Worm (Caenorhabditis elegans) whole organism, late embryonic: ENCODE measurements around the gene bgnt-1.3.
A peak's percentile ranks its signal among the peaks of the same experiment; 100 is the strongest.

Source experiments
- C38D4.7 ChIP-seq: fragments of 200-800 bp; sonication (Bioruptor generic); optimal IDR thresholded peaks from 2 replicates; lab custom pipeline; 2018; ENCODE audit warnings: mild to moderate bottlenecking, missing genetic modification characterization, moderate library complexity, missing compliant biosample characterization
- K02D7.2 ChIP-seq: sonication (generic microtip); optimal IDR thresholded peaks from 2 replicates; lab custom pipeline; 2017; ENCODE audit warnings: mild to moderate bottlenecking, missing genetic modification characterization, missing compliant biosample characterization
- K09A11.1 ChIP-seq: sonication (generic microtip); optimal IDR thresholded peaks from 2 replicates; lab custom pipeline; 2017; ENCODE audit warnings: antibody characterized with exemption, mild to moderate bottlenecking, missing genetic modification characterization, missing compliant biosample characterization; ENCODE audit not compliant: insufficient read depth
- T23F11.4 ChIP-seq: fragments of 200-800 bp; sonication (Bioruptor generic); optimal IDR thresholded peaks from 2 replicates; lab custom pipeline; 2018; ENCODE audit warnings: mild to moderate bottlenecking, missing genetic modification characterization, missing compliant biosample characterization
- ahr-1 ChIP-seq: sonication (generic microtip); optimal IDR thresholded peaks from 2 replicates; lab custom pipeline; 2016; ENCODE audit warnings: missing genetic modification characterization, missing compliant biosample characterization
- ama-1 ChIP-seq: fragments of 150-350 bp; optimal IDR thresholded peaks from 2 replicates; lab custom pipeline; 2014
- ceh-18 ChIP-seq: sonication (generic microtip); optimal IDR thresholded peaks from 2 replicates; lab custom pipeline; 2016; ENCODE audit warnings: missing genetic modification characterization, missing compliant biosample characterization
- ceh-19 ChIP-seq: fragments of 200-800 bp; sonication (Bioruptor generic); optimal IDR thresholded peaks from 2 replicates; lab custom pipeline; 2018; ENCODE audit warnings: mild to moderate bottlenecking, missing genetic modification characterization, missing compliant biosample characterization
- ceh-22 ChIP-seq: sonication (generic microtip); optimal IDR thresholded peaks from 2 replicates; lab custom pipeline; 2017; ENCODE audit warnings: missing biosample characterization, missing genetic modification characterization
- ceh-30 ChIP-seq: fragments of 150-350 bp; optimal IDR thresholded peaks from 2 replicates; lab custom pipeline; 2014; ENCODE audit warnings: missing biosample characterization, missing genetic modification characterization
- ceh-34 ChIP-seq: sonication (generic microtip); optimal IDR thresholded peaks from 2 replicates; lab custom pipeline; 2016; ENCODE audit warnings: mild to moderate bottlenecking, missing genetic modification characterization, missing compliant biosample characterization
- ceh-45 ChIP-seq: fragments of 200-800 bp; sonication (Bioruptor generic); IDR thresholded peaks from 2 replicates; pipeline ENCODE4 v1.3.6; 2022; ENCODE audit warnings: missing genetic modification reagents, missing genetic modification characterization, missing compliant biosample characterization
- ceh-6 ChIP-seq: fragments of 200-800 bp; sonication (Bioruptor generic); optimal IDR thresholded peaks from 2 replicates; lab custom pipeline; 2018; ENCODE audit warnings: mild to moderate bottlenecking, missing genetic modification characterization, missing compliant biosample characterization
- che-1 ChIP-seq: sonication (generic microtip); optimal IDR thresholded peaks from 2 replicates; lab custom pipeline; 2016; ENCODE audit warnings: mild to moderate bottlenecking, missing genetic modification characterization, missing compliant biosample characterization
- dmd-4 ChIP-seq: sonication (generic microtip); optimal IDR thresholded peaks from 2 replicates; lab custom pipeline; 2016; ENCODE audit warnings: borderline replicate concordance, missing genetic modification characterization, missing compliant biosample characterization
- elt-2 ChIP-seq: sonication (generic microtip); optimal IDR thresholded peaks from 2 replicates; lab custom pipeline; 2016; ENCODE audit warnings: missing genetic modification reagents, missing genetic modification characterization, missing compliant biosample characterization
- elt-4 ChIP-seq: sonication (generic microtip); optimal IDR thresholded peaks from 2 replicates; lab custom pipeline; 2016; ENCODE audit warnings: missing genetic modification characterization, missing compliant biosample characterization
- ets-4 ChIP-seq: sonication (generic microtip); optimal IDR thresholded peaks from 2 replicates; lab custom pipeline; 2016; ENCODE audit warnings: missing genetic modification characterization, missing compliant biosample characterization
- fax-1 ChIP-seq: sonication (generic microtip); optimal IDR thresholded peaks from 2 replicates; lab custom pipeline; 2016; ENCODE audit warnings: missing genotype, missing genetic modification characterization, missing compliant biosample characterization
- hlh-15 ChIP-seq: sonication (generic microtip); optimal IDR thresholded peaks from 2 replicates; lab custom pipeline; 2016; ENCODE audit warnings: missing genetic modification characterization, missing compliant biosample characterization
- hlh-30 ChIP-seq: sonication (generic microtip); optimal IDR thresholded peaks from 2 replicates; lab custom pipeline; 2017; ENCODE audit warnings: antibody characterized with exemption, missing genetic modification characterization, missing compliant biosample characterization; ENCODE audit not compliant: insufficient read depth
- hlh-6 ChIP-seq: sonication (generic microtip); optimal IDR thresholded peaks from 2 replicates; lab custom pipeline; 2016; ENCODE audit warnings: missing genotype, missing genetic modification characterization, missing compliant biosample characterization
- hlh-8 ChIP-seq: sonication (generic microtip); optimal IDR thresholded peaks from 2 replicates; lab custom pipeline; 2016; ENCODE audit warnings: missing genotype, missing genetic modification characterization, missing compliant biosample characterization
- lin-11 ChIP-seq: fragments of 200-800 bp; sonication (Bioruptor generic); optimal IDR thresholded peaks from 2 replicates; lab custom pipeline; 2018; ENCODE audit warnings: mild to moderate bottlenecking, missing genetic modification characterization, missing compliant biosample characterization
- madf-2 ChIP-seq: sonication (generic microtip); optimal IDR thresholded peaks from 2 replicates; lab custom pipeline; 2017; ENCODE audit warnings: missing genetic modification characterization, missing compliant biosample characterization
- nhr-11 ChIP-seq: fragments of 150-350 bp; optimal IDR thresholded peaks from 2 replicates; lab custom pipeline; 2014; ENCODE audit warnings: missing biosample characterization, missing genetic modification characterization
- nhr-232 ChIP-seq: sonication (generic microtip); optimal IDR thresholded peaks from 2 replicates; lab custom pipeline; 2016; ENCODE audit warnings: missing genetic modification characterization, missing compliant biosample characterization
- npax-4 ChIP-seq: sonication (generic microtip); optimal IDR thresholded peaks from 2 replicates; lab custom pipeline; 2016; ENCODE audit warnings: missing genetic modification characterization, missing compliant biosample characterization
- pat-9 ChIP-seq: fragments of 200-800 bp; sonication (Bioruptor generic); optimal IDR thresholded peaks from 2 replicates; lab custom pipeline; 2018; ENCODE audit warnings: mild to moderate bottlenecking, missing genetic modification characterization, moderate library complexity, missing compliant biosample characterization
- pha-4 ChIP-seq: fragments of 150-350 bp; optimal IDR thresholded peaks from 2 replicates; lab custom pipeline; 2018; ENCODE audit warnings: missing biosample characterization, missing genetic modification reagents, missing genetic modification characterization
- ref-2 ChIP-seq: sonication (generic microtip); optimal IDR thresholded peaks from 2 replicates; lab custom pipeline; 2016; ENCODE audit warnings: missing genetic modification characterization, missing compliant biosample characterization
- rnt-1 ChIP-seq: sonication (generic microtip); optimal IDR thresholded peaks from 2 replicates; lab custom pipeline; 2016; ENCODE audit warnings: missing genetic modification characterization, missing compliant biosample characterization
- sox-2 ChIP-seq: fragments of 200-800 bp; sonication (Bioruptor generic); IDR thresholded peaks from 2 replicates; pipeline ENCODE4 v1.3.6; 2022; ENCODE audit warnings: missing genetic modification reagents, missing genetic modification characterization, missing compliant biosample characterization
- syd-9 ChIP-seq: sonication (generic microtip); optimal IDR thresholded peaks from 2 replicates; lab custom pipeline; 2016; ENCODE audit warnings: mild to moderate bottlenecking, missing genetic modification characterization, moderate library complexity, missing compliant biosample characterization
- tbx-2 ChIP-seq: sonication (generic microtip); optimal IDR thresholded peaks from 2 replicates; lab custom pipeline; 2016; ENCODE audit warnings: missing genetic modification characterization, missing compliant biosample characterization
- tbx-7 ChIP-seq: sonication (generic microtip); optimal IDR thresholded peaks from 2 replicates; lab custom pipeline; 2016; ENCODE audit warnings: missing genotype, missing genetic modification characterization, missing compliant biosample characterization
- ttx-3 ChIP-seq: sonication (generic microtip); optimal IDR thresholded peaks from 2 replicates; lab custom pipeline; 2016; ENCODE audit warnings: missing genetic modification reagents, missing genetic modification characterization, missing compliant biosample characterization
- unc-42 ChIP-seq: sonication (generic microtip); optimal IDR thresholded peaks from 2 replicates; lab custom pipeline; 2016; ENCODE audit warnings: missing genotype, missing genetic modification characterization, missing compliant biosample characterization
- unc-86 ChIP-seq: sonication (generic microtip); optimal IDR thresholded peaks from 2 replicates; lab custom pipeline; 2016; ENCODE audit warnings: missing genetic modification characterization, missing compliant biosample characterization
- zip-5 ChIP-seq: sonication (generic microtip); optimal IDR thresholded peaks from 2 replicates; lab custom pipeline; 2016; ENCODE audit warnings: missing genetic modification characterization, missing compliant biosample characterization

Gene bgnt-1.3

ce11 chrV:16253687-16254086, 2.6 kb downstream of the bgnt-1.3 start, which contains the start of gene gcy-20:
gcy-20 (minus strand) TSS chrV:16253787.
- TF ChIP-seq ceh-30, result no peak
- TF ChIP-seq npax-4 (tag; lab: Kevin White, UChicago), result no peak
- TF ChIP-seq unc-42 (tag; lab: Kevin White, UChicago), result no peak
- no peak for TF ChIP-seq ceh-45 (GFP tag; lab: Robert Waterston, UW)
- TF ChIP-seq ets-4 (tag; lab: Kevin White, UChicago), result no peak
- TF ChIP-seq C38D4.7, result no peak
- no peak for TF ChIP-seq K09A11.1 (tag; lab: Kevin White, UChicago)
- TF ChIP-seq ceh-22 (tag; lab: Kevin White, UChicago), result no peak
- no peak for TF ChIP-seq ceh-6 (GFP tag; lab: Kevin White, UChicago)

ce11 chrV:16249105-16249504, 7.2 kb downstream of the bgnt-1.3 start:
- TF ChIP-seq hlh-6, result no peak
- TF ChIP-seq syd-9, result no peak
- peak; percentile 76 for TF ChIP-seq rnt-1 (tag; lab: Kevin White, UChicago)
- TF ChIP-seq, all 69 proteins: peak for 1

ce11 chrV:16246579-16246978, 9.7 kb downstream of the bgnt-1.3 start, which contains the start of gene srh-95:
srh-95 (plus strand) TSS chrV:16246879.
- no peak for TF ChIP-seq ref-2 (tag; lab: Kevin White, UChicago)
- TF ChIP-seq unc-86 (tag; lab: Kevin White, UChicago), result no peak
- no peak for TF ChIP-seq syd-9
- TF ChIP-seq fax-1 (tag; lab: Kevin White, UChicago), result no peak
- TF ChIP-seq lin-11 (tag; lab: Kevin White, UChicago), result no peak
- no peak for TF ChIP-seq ama-1
- no peak for TF ChIP-seq che-1 (tag; lab: Kevin White, UChicago)
- no peak for TF ChIP-seq hlh-8 (tag; lab: Kevin White, UChicago)
- no peak for TF ChIP-seq elt-4 (tag; lab: Kevin White, UChicago)

ce11 chrV:16244078-16244477, 12.2 kb downstream of the bgnt-1.3 start, which contains the start of gene srh-104:
srh-104 (minus strand) TSS chrV:16244178.
- TF ChIP-seq madf-2 (tag; lab: Kevin White, UChicago) (no peak), nhr-11 (no peak), dmd-4 (tag; lab: Kevin White, UChicago) (no peak), pat-9 (no peak), ceh-19 (GFP tag; lab: Kevin White, UChicago) (no peak), T23F11.4 (GFP tag; lab: Kevin White, UChicago) (no peak), sox-2 (GFP tag; lab: Robert Waterston, UW) (no peak), tbx-7 (tag; lab: Kevin White, UChicago) (no peak), hlh-30 (no peak)

- TF ChIP-seq ceh-18 (tag; lab: Kevin White, UChicago), result no peak
Observed at ce11 chrV:16237223-16237622, 19.1 kb downstream of the bgnt-1.3 start, which contains the start of gene F21H7.5. F21H7.5 (plus strand) TSS chrV:16237523.

ce11 chrV:16235647-16236046, 20.6 kb downstream of the bgnt-1.3 start, which contains the start of gene srh-98:
srh-98 (minus strand) TSS chrV:16235747.
- TF ChIP-seq fax-1 (tag; lab: Kevin White, UChicago) (no peak), elt-2 (tag; lab: Kevin White, UChicago) (no peak), K02D7.2 (no peak), zip-5 (tag; lab: Kevin White, UChicago) (no peak), rnt-1 (tag; lab: Kevin White, UChicago) (no peak), ahr-1 (tag; lab: Kevin White, UChicago) (no peak), pha-4 (tag; lab: Kevin White, UChicago) (no peak), nhr-232 (tag; lab: Kevin White, UChicago) (no peak), ttx-3 (tag; lab: Kevin White, UChicago) (no peak), hlh-15 (tag; lab: Kevin White, UChicago) (no peak), ceh-34 (no peak), ceh-19 (GFP tag; lab: Kevin White, UChicago) (no peak), hlh-6 (no peak), tbx-2 (tag; lab: Kevin White, UChicago) (no peak)
